Fruit fly (Drosophila melanogaster) S2 (cell line): ENCODE data around the gene lmd.

Experiments
- CG8478 ChIP-seq: fragments of >200 bp; optimal IDR thresholded peaks from 2 replicates; lab custom pipeline; 2018
- CTCF ChIP-seq, 2 experiments: fragments of >200 bp; optimal IDR thresholded peaks; 2 replicates each; lab custom pipeline; 2018

DNA sequence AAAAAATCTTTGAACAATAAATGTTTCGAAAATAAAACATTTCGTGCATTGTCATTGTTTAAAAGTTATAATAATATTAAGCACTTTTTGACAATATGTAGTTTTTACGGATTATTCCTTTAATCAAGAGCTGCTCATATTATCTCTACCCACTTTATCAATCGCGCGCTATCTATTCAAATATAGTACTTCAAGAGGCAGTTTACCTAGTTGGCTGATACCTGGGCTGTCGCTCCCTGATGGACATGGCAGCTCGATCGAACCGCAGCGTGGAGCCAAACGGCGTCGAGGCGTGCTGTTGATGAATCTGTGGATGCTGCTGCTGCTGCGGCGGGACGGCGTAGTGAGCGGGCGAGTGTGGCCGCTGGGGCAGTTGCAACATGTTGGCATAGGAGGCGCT, 33.7 kb upstream of the lmd start:
- TF ChIP-seq CG8478 (lab: Kevin White, UChicago) (no peak), CTCF (optimal IDR thresholded peaks at IDR 0.05; lab: Kevin White, UChicago) (no peak)
